Worm (Caenorhabditis elegans) whole organism, late embryonic: ENCODE measurements around the gene K04G11.3.

Experiments
- F13H6.1 ChIP-seq: sonication (generic microtip); optimal IDR thresholded peaks from 2 replicates; lab custom pipeline; 2016; ENCODE audit warnings: missing genetic modification characterization, missing compliant biosample characterization
- ceh-34 ChIP-seq: sonication (generic microtip); optimal IDR thresholded peaks from 2 replicates; lab custom pipeline; 2016; ENCODE audit warnings: mild to moderate bottlenecking, missing genetic modification characterization, missing compliant biosample characterization
- elt-2 ChIP-seq: sonication (generic microtip); optimal IDR thresholded peaks from 2 replicates; lab custom pipeline; 2016; ENCODE audit warnings: missing genetic modification reagents, missing genetic modification characterization, missing compliant biosample characterization
- hlh-6 ChIP-seq: sonication (generic microtip); optimal IDR thresholded peaks from 2 replicates; lab custom pipeline; 2016; ENCODE audit warnings: missing genotype, missing genetic modification characterization, missing compliant biosample characterization
- nhr-11 ChIP-seq: fragments of 150-350 bp; optimal IDR thresholded peaks from 2 replicates; lab custom pipeline; 2014; ENCODE audit warnings: missing biosample characterization, missing genetic modification characterization
- pag-3 ChIP-seq: sonication (generic microtip); optimal IDR thresholded peaks from 2 replicates; lab custom pipeline; 2016; ENCODE audit warnings: missing compliant biosample characterization, missing genetic modification characterization, borderline replicate concordance
- pax-1 ChIP-seq: fragments of 150-350 bp; optimal IDR thresholded peaks from 2 replicates; lab custom pipeline; 2014; ENCODE audit warnings: missing biosample characterization, missing genetic modification characterization

ce11 chrX:14296559-14296958, 50.9 kb downstream of the K04G11.3 start, which contains the start of gene madd-3:
- TF ChIP-seq F13H6.1 (tag; lab: Kevin White, UChicago) (no peak), ceh-34 (no peak), hlh-6 (tag; lab: Kevin White, UChicago) (no peak), nhr-11 (tag; lab: Kevin White, UChicago) (no peak), elt-2 (no peak), pag-3 (tag; lab: Kevin White, UChicago) (no peak), pax-1 (tag; lab: Kevin White, UChicago) (no peak)
